Worm (Caenorhabditis elegans) whole organism, L2 larva: ENCODE measurements around the gene pals-39.

Experiments used
- C34F6.9 ChIP-seq: fragments of 150-350 bp; optimal IDR thresholded peaks from 2 replicates; lab custom pipeline; 2014; ENCODE audit warnings: missing biosample characterization, missing genetic modification characterization
- F13H6.1 ChIP-seq: sonication (generic microtip); optimal IDR thresholded peaks from 2 replicates; lab custom pipeline; 2016; ENCODE audit warnings: missing genetic modification characterization, missing compliant biosample characterization
- R02D3.7 ChIP-seq: fragments of 150-350 bp; optimal IDR thresholded peaks from 2 replicates; lab custom pipeline; 2014; ENCODE audit warnings: missing biosample characterization, missing genetic modification characterization
- Y55F3AM.14 ChIP-seq: fragments of 200-800 bp; sonication (Bioruptor generic); optimal IDR thresholded peaks from 2 replicates; lab custom pipeline; 2018; ENCODE audit warnings: mild to moderate bottlenecking, missing genetic modification characterization, missing compliant biosample characterization
- alr-1 ChIP-seq: fragments of 150-350 bp; optimal IDR thresholded peaks from 2 replicates; lab custom pipeline; 2014; ENCODE audit warnings: missing biosample characterization, missing genetic modification characterization
- aly-2 ChIP-seq: fragments of 150-350 bp; optimal IDR thresholded peaks from 2 replicates; lab custom pipeline; 2014; ENCODE audit warnings: missing biosample characterization, missing genetic modification characterization
- blmp-1 ChIP-seq: sonication (generic microtip); optimal IDR thresholded peaks from 2 replicates; lab custom pipeline; 2017; ENCODE audit warnings: missing genetic modification characterization, mild to moderate bottlenecking, missing compliant biosample characterization, antibody characterized with exemption, moderate library complexity; ENCODE audit not compliant: insufficient read depth
- ceh-16 ChIP-seq: fragments of 150-350 bp; optimal IDR thresholded peaks from 2 replicates; lab custom pipeline; 2014; ENCODE audit warnings: missing biosample characterization, missing genetic modification characterization
- ceh-82 ChIP-seq: fragments of 150-350 bp; optimal IDR thresholded peaks from 2 replicates; lab custom pipeline; 2014; ENCODE audit warnings: missing biosample characterization, missing genetic modification characterization
- crh-2 ChIP-seq: sonication (generic microtip); optimal IDR thresholded peaks from 2 replicates; lab custom pipeline; 2017; ENCODE audit warnings: missing biosample characterization, missing genetic modification characterization
- dmd-4 ChIP-seq: sonication (generic microtip); optimal IDR thresholded peaks from 2 replicates; lab custom pipeline; 2017; ENCODE audit warnings: missing biosample characterization, missing genetic modification characterization
- egl-27 ChIP-seq: sonication (generic microtip); optimal IDR thresholded peaks from 3 replicates; lab custom pipeline; 2017; ENCODE audit warnings: missing biosample characterization, missing genetic modification reagents, missing genetic modification characterization
- elt-3 ChIP-seq: sonication (generic microtip); optimal IDR thresholded peaks from 2 replicates; lab custom pipeline; 2017; ENCODE audit warnings: missing biosample characterization, missing genetic modification characterization
- fos-1 ChIP-seq: fragments of 150-350 bp; optimal IDR thresholded peaks from 2 replicates; lab custom pipeline; 2014; ENCODE audit warnings: missing biosample characterization, missing genetic modification characterization
- gmeb-1 ChIP-seq: fragments of 150-350 bp; optimal IDR thresholded peaks from 2 replicates; lab custom pipeline; 2014; ENCODE audit warnings: missing biosample characterization, missing genetic modification characterization
- mab-5 ChIP-seq: fragments of 150-350 bp; optimal IDR thresholded peaks from 2 replicates; lab custom pipeline; 2014; ENCODE audit warnings: missing biosample characterization, missing genetic modification characterization
- mbf-1 ChIP-seq: sonication (generic microtip); optimal IDR thresholded peaks from 2 replicates; lab custom pipeline; 2017; ENCODE audit warnings: missing biosample characterization, missing genetic modification characterization
- mdl-1 ChIP-seq, 2 experiments: fragments of 150-350 bp in 1 of 2; sonication (generic microtip) in 1 of 2; optimal IDR thresholded peaks; 2 replicates each; lab custom pipeline; 2017; ENCODE audit warnings: missing biosample characterization in 2 of 2, missing genetic modification characterization in 2 of 2
- nhr-12 ChIP-seq: fragments of 150-350 bp; optimal IDR thresholded peaks from 2 replicates; lab custom pipeline; 2014; ENCODE audit warnings: missing biosample characterization, missing genetic modification characterization
- nhr-129 ChIP-seq: fragments of 150-350 bp; optimal IDR thresholded peaks from 2 replicates; lab custom pipeline; 2014; ENCODE audit warnings: missing biosample characterization, missing genetic modification characterization
- nhr-23 ChIP-seq: fragments of 150-350 bp; optimal IDR thresholded peaks from 2 replicates; lab custom pipeline; 2014; ENCODE audit warnings: missing biosample characterization, missing genetic modification reagents, missing genetic modification characterization
- nhr-237 ChIP-seq: fragments of 150-350 bp; optimal IDR thresholded peaks from 2 replicates; lab custom pipeline; 2014; ENCODE audit warnings: missing biosample characterization, missing genetic modification characterization
- nhr-25 ChIP-seq: fragments of 150-350 bp; sonication (generic microtip); optimal IDR thresholded peaks from 3 replicates; lab custom pipeline; 2014; ENCODE audit warnings: missing biosample characterization, missing genetic modification characterization
- nhr-6 ChIP-seq: fragments of 150-350 bp; optimal IDR thresholded peaks from 2 replicates; lab custom pipeline; 2014; ENCODE audit warnings: missing biosample characterization, missing genetic modification characterization
- peb-1 ChIP-seq: fragments of 150-350 bp; optimal IDR thresholded peaks from 2 replicates; lab custom pipeline; 2014; ENCODE audit warnings: missing biosample characterization, missing genetic modification characterization
- sem-4 ChIP-seq: fragments of 150-350 bp; optimal IDR thresholded peaks from 2 replicates; lab custom pipeline; 2014; ENCODE audit warnings: missing biosample characterization, missing genetic modification reagents, missing genetic modification characterization
- skn-1 ChIP-seq: sonication (generic microtip); optimal IDR thresholded peaks from 2 replicates; lab custom pipeline; 2017; ENCODE audit warnings: missing biosample characterization, missing genetic modification characterization
- sma-3 ChIP-seq: sonication (generic microtip); optimal IDR thresholded peaks from 2 replicates; lab custom pipeline; 2016; ENCODE audit warnings: missing genetic modification reagents, missing genetic modification characterization, missing compliant biosample characterization
- sma-9 ChIP-seq, 2 experiments: fragments of 150-350 bp in 1 of 2; sonication (generic microtip) in 1 of 2; optimal IDR thresholded peaks; 2 replicates each; lab custom pipeline; 2014 to 2016; ENCODE audit warnings: missing genetic modification characterization in 2 of 2, mild to moderate bottlenecking in 1 of 2, missing biosample characterization in 1 of 2, missing compliant biosample characterization in 1 of 2, missing genetic modification reagents in 1 of 2, moderate library complexity in 1 of 2
- snpc-4 ChIP-seq: fragments of 150-350 bp; optimal IDR thresholded peaks from 2 replicates; lab custom pipeline; 2014; ENCODE audit warnings: missing biosample characterization, missing genetic modification characterization
- unc-39 ChIP-seq: fragments of 150-350 bp; optimal IDR thresholded peaks from 2 replicates; lab custom pipeline; 2014; ENCODE audit warnings: missing biosample characterization, missing genetic modification characterization
- unc-62 ChIP-seq: fragments of 150-350 bp; optimal IDR thresholded peaks from 2 replicates; lab custom pipeline; 2014; ENCODE audit warnings: missing biosample characterization, missing genetic modification reagents, missing genetic modification characterization
- ztf-11 ChIP-seq: sonication (generic microtip); optimal IDR thresholded peaks from 2 replicates; lab custom pipeline; 2017; ENCODE audit warnings: missing biosample characterization, missing genetic modification characterization
- ztf-4 ChIP-seq: fragments of 150-350 bp; optimal IDR thresholded peaks from 2 replicates; lab custom pipeline; 2014; ENCODE audit warnings: missing biosample characterization, missing genetic modification characterization

Gene pals-39

ce11 chrV:12475360-12475759, 31.7 kb upstream of the pals-39 start:
- TF ChIP-seq peb-1 (tag; lab: Kevin White, UChicago) (no peak), crh-2 (peak; percentile 31), fos-1 (tag; lab: Kevin White, UChicago) (peak; percentile 95), gmeb-1 (tag; lab: Kevin White, UChicago) (peak; percentile 36), mab-5 (tag; lab: Kevin White, UChicago) (no peak), mdl-1 (tag; optimal IDR thresholded peaks at IDR 0.05; lab: Kevin White, UChicago) (no peak)

- TF ChIP-seq gmeb-1 (tag; lab: Kevin White, UChicago), result no peak
- no peak for TF ChIP-seq unc-39 (tag; lab: Kevin White, UChicago)
- no peak for TF ChIP-seq alr-1
- no peak for TF ChIP-seq nhr-129 (tag; lab: Kevin White, UChicago)
- no peak for TF ChIP-seq ztf-11 (tag; lab: Kevin White, UChicago)
- TF ChIP-seq crh-2, result no peak
- no peak for TF ChIP-seq mbf-1
- no peak for TF ChIP-seq elt-3 (tag; lab: Kevin White, UChicago)
- TF ChIP-seq blmp-1 (tag; lab: Kevin White, UChicago), result no peak
- TF ChIP-seq aly-2, result no peak
- TF ChIP-seq sem-4 (tag; lab: Kevin White, UChicago), result no peak
- TF ChIP-seq mab-5 (tag; lab: Kevin White, UChicago), result no peak
- no peak for TF ChIP-seq sma-9 (GFP tag; optimal IDR thresholded peaks at IDR 0.05; lab: Kevin White, UChicago)
- no peak for TF ChIP-seq sma-9 (tag; optimal IDR thresholded peaks at IDR 0.05; lab: Kevin White, UChicago)
- TF ChIP-seq unc-62 (GFP tag; lab: Kevin White, UChicago), result no peak
- TF ChIP-seq Y55F3AM.14 (GFP tag; lab: Kevin White, UChicago), result no peak
- no peak for TF ChIP-seq peb-1 (tag; lab: Kevin White, UChicago)
Observed at ce11 chrV:12470324-12470723, 26.7 kb upstream of the pals-39 start.

ce11 chrV:12468363-12468762, 24.7 kb upstream of the pals-39 start, which contains the start of gene F28C1.3:
TSS of gene F28C1.3 (plus strand) at chrV:12468663.
- no peak for TF ChIP-seq Y55F3AM.14 (GFP tag; lab: Kevin White, UChicago)
- TF ChIP-seq ztf-4 (tag; lab: Kevin White, UChicago), result no peak
- TF ChIP-seq nhr-237, result no peak
- no peak for TF ChIP-seq dmd-4 (tag; lab: Kevin White, UChicago)
- TF ChIP-seq elt-3 (tag; lab: Kevin White, UChicago), result no peak
- no peak for TF ChIP-seq aly-2
- no peak for TF ChIP-seq nhr-23 (tag; lab: Kevin White, UChicago)
- TF ChIP-seq blmp-1 (tag; lab: Kevin White, UChicago), result no peak
- TF ChIP-seq, all 48 proteins: peak for 0

- TF ChIP-seq gmeb-1 (tag; lab: Kevin White, UChicago) (peak; percentile 31), nhr-6 (no peak), elt-3 (tag; lab: Kevin White, UChicago) (no peak), crh-2 (peak; percentile 21), unc-39 (tag; lab: Kevin White, UChicago) (no peak), nhr-129 (tag; lab: Kevin White, UChicago) (no peak), C34F6.9 (no peak), sma-9 (GFP tag; optimal IDR thresholded peaks at IDR 0.05; lab: Kevin White, UChicago) (peak; percentile 67), sma-9 (tag; optimal IDR thresholded peaks at IDR 0.05; lab: Kevin White, UChicago) (no peak), snpc-4 (tag; lab: Kevin White, UChicago) (no peak), F13H6.1 (tag; lab: Kevin White, UChicago) (peak; percentile 26), ceh-82 (tag; lab: Kevin White, UChicago) (no peak), egl-27 (tag; lab: Kevin White, UChicago) (no peak), nhr-25 (tag; lab: Kevin White, UChicago) (no peak), fos-1 (tag; lab: Kevin White, UChicago) (peak; percentile 96), nhr-12 (tag; lab: Kevin White, UChicago) (no peak)
Observed at ce11 chrV:12467755-12468154, 24.1 kb upstream of the pals-39 start.

ce11 chrV:12466653-12467052, 23.0 kb upstream of the pals-39 start:
- TF ChIP-seq skn-1 (tag; lab: Kevin White, UChicago) (no peak), R02D3.7 (tag; lab: Kevin White, UChicago) (no peak), nhr-23 (tag; lab: Kevin White, UChicago) (no peak), ztf-11 (tag; lab: Kevin White, UChicago) (no peak), ceh-16 (tag; lab: Kevin White, UChicago) (no peak), F13H6.1 (tag; lab: Kevin White, UChicago) (peak; percentile 7), sma-3 (GFP tag; lab: Kevin White, UChicago) (no peak), nhr-12 (tag; lab: Kevin White, UChicago) (no peak), sma-9 (GFP tag; optimal IDR thresholded peaks at IDR 0.05; lab: Kevin White, UChicago) (peak; percentile 45), sma-9 (tag; optimal IDR thresholded peaks at IDR 0.05; lab: Kevin White, UChicago) (no peak)
- TF ChIP-seq, all 48 proteins: peak for 2
